Fruit fly (Drosophila melanogaster) Kc167 (cell line): ENCODE data around the gene CG13047.

Experiments
- h ChIP-seq: fragments of >200 bp; optimal IDR thresholded peaks from 3 replicates; lab custom pipeline; 2018; ENCODE audit warnings: missing external identifiers
- insv ChIP-seq: fragments of >200 bp; optimal IDR thresholded peaks from 3 replicates; lab custom pipeline; 2018; ENCODE audit warnings: missing external identifiers
- psq ChIP-seq: fragments of >200 bp; optimal IDR thresholded peaks from 2 replicates; lab custom pipeline; 2017; ENCODE audit warnings: missing external identifiers
- ttk ChIP-seq: sonication (Bioruptor generic); optimal IDR thresholded peaks from 2 replicates; lab custom pipeline; 2017; ENCODE audit warnings: missing external identifiers

- TF ChIP-seq psq (lab: Kevin White, UChicago) (no peak), h (lab: Kevin White, UChicago) (no peak), insv (no peak), ttk (no peak)
Measured at dm6 chr3L:16263043-16263442, 22.2 kb downstream of the CG13047 start, which contains the start of gene CG13070.
